Worm (Caenorhabditis elegans) whole organism, late embryonic: ENCODE data around the gene sdz-38.

Experiments
- ceh-22 ChIP-seq: sonication (generic microtip); optimal IDR thresholded peaks from 2 replicates; lab custom pipeline; 2017; ENCODE audit warnings: missing biosample characterization, missing genetic modification characterization
- dve-1 ChIP-seq: sonication (generic microtip); optimal IDR thresholded peaks from 2 replicates; lab custom pipeline; 2017; ENCODE audit warnings: antibody characterized with exemption, mild to moderate bottlenecking, missing genetic modification characterization, missing compliant biosample characterization
- nfya-1 ChIP-seq: sonication (generic microtip); optimal IDR thresholded peaks from 2 replicates; lab custom pipeline; 2017; ENCODE audit warnings: missing genetic modification characterization, mild to moderate bottlenecking, missing compliant biosample characterization, antibody characterized with exemption, moderate library complexity
- nhr-232 ChIP-seq: sonication (generic microtip); optimal IDR thresholded peaks from 2 replicates; lab custom pipeline; 2016; ENCODE audit warnings: missing genetic modification characterization, missing compliant biosample characterization
- pag-3 ChIP-seq: sonication (generic microtip); optimal IDR thresholded peaks from 2 replicates; lab custom pipeline; 2016; ENCODE audit warnings: missing compliant biosample characterization, missing genetic modification characterization, borderline replicate concordance
- pha-2 ChIP-seq: sonication (generic microtip); optimal IDR thresholded peaks from 2 replicates; lab custom pipeline; 2017; ENCODE audit warnings: mild to moderate bottlenecking, missing genetic modification characterization, missing compliant biosample characterization
- ref-2 ChIP-seq: sonication (generic microtip); optimal IDR thresholded peaks from 2 replicates; lab custom pipeline; 2016; ENCODE audit warnings: missing genetic modification characterization, missing compliant biosample characterization
- unc-86 ChIP-seq: sonication (generic microtip); optimal IDR thresholded peaks from 2 replicates; lab custom pipeline; 2016; ENCODE audit warnings: missing genetic modification characterization, missing compliant biosample characterization

- no peak for TF ChIP-seq pag-3
- no peak for TF ChIP-seq nhr-232
- no peak for TF ChIP-seq ref-2 (tag; lab: Kevin White, UChicago)
- TF ChIP-seq dve-1 (tag; lab: Kevin White, UChicago): no peak
- TF ChIP-seq unc-86: no peak
- TF ChIP-seq nfya-1: no peak
- TF ChIP-seq pha-2 (tag; lab: Kevin White, UChicago): no peak
- TF ChIP-seq ceh-22 (tag; lab: Kevin White, UChicago): no peak
Measured at ce11 chrII:9992474-9992873, 10.8 kb upstream of the sdz-38 start.
